Fruit fly (Drosophila melanogaster): ENCODE results near the gene bond.
A peak's percentile ranks its signal among the peaks of the same experiment; 100 is the strongest.

bond gene

DNA sequence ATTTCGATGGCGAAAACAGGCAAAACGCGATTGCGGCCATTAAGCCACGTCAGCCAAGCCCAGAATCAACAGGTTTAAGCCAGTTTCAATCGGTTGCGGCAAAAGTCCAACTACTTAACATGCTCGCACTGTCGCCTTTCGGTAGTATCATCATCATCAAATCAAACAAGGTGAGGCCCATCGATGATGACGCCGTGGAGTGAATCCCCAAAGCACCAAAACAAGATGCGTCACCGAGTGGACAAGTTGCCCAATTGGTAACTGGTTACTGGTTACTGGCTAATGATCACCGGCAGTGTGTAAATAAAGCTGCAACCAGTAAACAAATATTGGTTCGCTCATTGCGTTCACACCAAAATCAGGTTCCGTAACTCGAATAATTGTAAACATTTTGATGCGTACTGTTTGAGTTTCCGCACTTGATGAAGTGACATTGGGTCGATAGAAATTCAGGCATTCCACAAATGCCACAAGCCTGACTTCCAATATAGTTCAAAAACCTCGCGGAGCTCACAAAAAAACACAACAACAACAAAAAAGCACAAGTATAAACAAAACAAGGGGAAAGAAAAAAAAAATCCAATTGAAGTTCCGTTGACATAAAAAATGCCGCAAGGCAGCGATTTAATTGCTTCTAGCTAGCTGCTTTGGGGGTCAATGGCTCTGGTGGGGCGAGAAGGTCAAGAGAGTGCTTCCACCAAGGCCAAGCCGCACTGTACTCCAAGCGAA lies 26.0 kb upstream of the bond start (continued):
- no peak for TF ChIP-seq CG6791 (GFP tag; IDR thresholded peaks at IDR 0.05; ENCODE audit: partially characterized antibody)
- peak; percentile 60 for TF ChIP-seq CG8089 (GFP tag; optimal IDR thresholded peaks at IDR 0.05)
- TF ChIP-seq Dad (GFP tag; optimal IDR thresholded peaks at IDR 0.05) = peak; percentile 38
- TF ChIP-seq lmd (GFP tag; IDR thresholded peaks at IDR 0.05) = 0 out of 2 replicates have a peak, but pooled peaks have one; percentile 5
- peak; percentile 62 for TF ChIP-seq BtbVII (GFP tag; optimal IDR thresholded peaks at IDR 0.05)
- no peak for TF ChIP-seq CG2129 (GFP tag; IDR thresholded peaks at IDR 0.05; ENCODE audit: partially characterized antibody)
- peak; percentile 61 for TF ChIP-seq CG18619 (GFP tag; optimal IDR thresholded peaks at IDR 0.05)
- peak; percentile 84 for TF ChIP-seq nau (GFP tag; optimal IDR thresholded peaks at IDR 0.05)
- TF ChIP-seq amos (GFP tag; IDR thresholded peaks at IDR 0.05; ENCODE audit: partially characterized antibody) = no peak
- TF ChIP-seq CG9817 (tag; optimal IDR thresholded peaks at IDR 0.05) = no peak
- TF ChIP-seq Awh (GFP tag; IDR thresholded peaks at IDR 0.05) = peak; percentile 85
- TF ChIP-seq sd (tag; optimal IDR thresholded peaks at IDR 0.05) = peak; percentile 95
- TF ChIP-seq CG10979 (tag; optimal IDR thresholded peaks at IDR 0.05) = peak; percentile 20
- peak; percentile 91 for TF ChIP-seq Asciz (GFP tag; optimal IDR thresholded peaks at IDR 0.05)
- TF ChIP-seq toy (GFP tag; IDR thresholded peaks at IDR 0.05) = no peak
- peak; percentile 69 for TF ChIP-seq CG8290 (GFP tag; optimal IDR thresholded peaks at IDR 0.05)
- TF ChIP-seq CG8290 (tag; optimal IDR thresholded peaks at IDR 0.05) = peak; percentile 34 to 84
- peak; percentile 1 for TF ChIP-seq crc (GFP tag; optimal IDR thresholded peaks at IDR 0.05)
- TF ChIP-seq Xbp1 (GFP tag; optimal IDR thresholded peaks at IDR 0.05) = peak; percentile 31
- peak; percentile 56 for TF ChIP-seq CG15514 (GFP tag; optimal IDR thresholded peaks at IDR 0.05)
- TF ChIP-seq exex (tag; optimal IDR thresholded peaks at IDR 0.05) = peak; percentile 10
- TF ChIP-seq CG34376 (GFP tag; optimal IDR thresholded peaks at IDR 0.05) = no peak
- TF ChIP-seq CG11723 (GFP tag; optimal IDR thresholded peaks at IDR 0.05) = peak; percentile 76
- TF ChIP-seq CG7839 (tag; optimal IDR thresholded peaks at IDR 0.05) = peak; percentile 30
- no peak for TF ChIP-seq NC2β (GFP tag; optimal IDR thresholded peaks at IDR 0.05)
- TF ChIP-seq CG3407 (GFP tag; optimal IDR thresholded peaks at IDR 0.05) = peak; percentile 82
- TF ChIP-seq klu (GFP tag; IDR thresholded peaks at IDR 0.05) = no peak
- peak; percentile 10 for TF ChIP-seq ems (GFP tag; optimal IDR thresholded peaks at IDR 0.05)
- peak; percentile 89 for TF ChIP-seq wek (GFP tag; optimal IDR thresholded peaks at IDR 0.05)
- TF ChIP-seq dati (GFP tag; IDR thresholded peaks at IDR 0.05) = no peak
- peak; percentile 38 for TF ChIP-seq tio (GFP tag; optimal IDR thresholded peaks at IDR 0.05)
- no peak for TF ChIP-seq CG13775 (GFP tag; optimal IDR thresholded peaks at IDR 0.05)
- no peak for TF ChIP-seq Optix (GFP tag; IDR thresholded peaks at IDR 0.05)
- peak; percentile 40 for TF ChIP-seq CG12769 (tag; optimal IDR thresholded peaks at IDR 0.05)
- 0 out of 2 replicates have a peak, but pooled peaks have one; percentile 19 for TF ChIP-seq CG11247 (GFP tag; IDR thresholded peaks at IDR 0.05)
- TF ChIP-seq CG15696 (tag; optimal IDR thresholded peaks at IDR 0.05) = peak; percentile 20
- peak; percentile 24 to 37 for TF ChIP-seq dpn (GFP tag; optimal IDR thresholded peaks at IDR 0.05)
- peak; percentile 45 for TF ChIP-seq Hmr (GFP tag; optimal IDR thresholded peaks at IDR 0.05)
- TF ChIP-seq tx (GFP tag; optimal IDR thresholded peaks at IDR 0.05) = no peak
- TF ChIP-seq CG17912 (GFP tag; optimal IDR thresholded peaks at IDR 0.05) = peak; percentile 77
- TF ChIP-seq CG11398 (GFP tag; optimal IDR thresholded peaks at IDR 0.05) = peak; percentile 57

Data from whole organism, embryonic.